Worm (Caenorhabditis elegans): ENCODE measurements around the gene ufl-1.

DNA sequence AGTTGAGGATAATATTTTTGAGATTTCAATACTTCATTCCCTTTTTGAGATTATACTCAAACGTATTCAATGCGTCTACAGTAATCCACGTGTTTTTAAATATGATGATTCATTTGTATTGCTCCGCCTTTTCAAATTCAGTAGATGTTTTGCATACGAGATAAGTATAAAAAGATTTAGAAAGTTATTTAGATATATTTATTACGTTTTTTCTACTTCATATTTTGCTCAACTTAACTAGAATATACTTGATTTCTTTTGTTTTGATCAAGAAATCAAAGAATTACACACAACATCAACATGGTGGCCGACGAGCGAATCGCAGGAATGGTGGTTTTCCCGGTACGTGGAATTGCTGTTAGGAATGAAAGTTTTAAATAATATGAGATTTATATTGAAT lies 21.0 kb upstream of the ufl-1 start, which contains the start of gene srx-50:
- TF ChIP-seq attf-6 (GFP tag; IDR thresholded peaks at IDR 0.05) (no peak), fkh-3 (tag; optimal IDR thresholded peaks at IDR 0.05) (no peak), nfya-2 (GFP tag; IDR thresholded peaks at IDR 0.05) (no peak), rpc-1 (optimal IDR thresholded peaks at IDR 0.05) (no peak), rpc-1 (tag; optimal IDR thresholded peaks at IDR 0.05) (no peak)

Measured in whole organism, young adult.